Fruit fly (Drosophila melanogaster): ENCODE results near the gene IntS12.

IntS12 gene

DNA sequence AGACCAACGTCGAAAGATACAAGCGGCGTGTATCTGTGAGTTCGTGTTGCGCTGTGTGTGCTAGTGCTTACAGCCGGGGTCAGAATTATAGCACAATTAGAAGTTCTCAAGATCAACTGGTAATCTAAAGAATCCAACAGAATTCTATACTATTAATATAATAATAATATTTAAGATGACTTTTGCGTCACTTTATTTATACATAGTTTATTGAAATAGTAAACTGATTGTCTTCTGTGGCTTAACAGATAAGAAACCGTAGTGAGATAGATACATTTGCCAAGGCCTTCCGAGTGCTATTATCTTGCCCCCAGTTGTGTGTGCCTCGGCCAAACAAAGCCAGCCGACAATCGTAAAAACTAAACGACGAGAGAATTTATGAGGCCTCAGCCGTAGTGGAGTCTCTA, 23.1 kb downstream of the IntS12 start (continued):
- TF ChIP-seq bowl (GFP tag; IDR thresholded peaks at IDR 0.05) (no peak), Hr39 (optimal IDR thresholded peaks at IDR 0.05) (no peak), Xbp1 (GFP tag; optimal IDR thresholded peaks at IDR 0.05) (peak; percentile 59), CG42726 (GFP tag; IDR thresholded peaks at IDR 0.05; ENCODE audit: partially characterized antibody) (no peak), CG31388 (GFP tag; optimal IDR thresholded peaks at IDR 0.05) (no peak), CG17361 (GFP tag; IDR thresholded peaks at IDR 0.05) (peak; percentile 74), Atf-2 (GFP tag; optimal IDR thresholded peaks at IDR 0.05) (no peak), CG4730 (GFP tag; IDR thresholded peaks at IDR 0.05) (peak; percentile 44), croc (GFP tag; conservative IDR thresholded peaks at IDR 0.05) (peak; percentile 62), CG13296 (GFP tag; optimal IDR thresholded peaks at IDR 0.05) (peak; percentile 65), CG12071 (GFP tag; optimal IDR thresholded peaks at IDR 0.05) (no peak), Adf1 (GFP tag; IDR thresholded peaks at IDR 0.05) (no peak), Oli (tag; optimal IDR thresholded peaks at IDR 0.05) (peak; percentile 76), CG16863 (GFP tag; optimal IDR thresholded peaks at IDR 0.05) (no peak), Chrac-16 (GFP tag; optimal IDR thresholded peaks at IDR 0.05) (peak; percentile 43), NFAT (GFP tag; IDR thresholded peaks at IDR 0.05) (no peak), Antp (GFP tag; optimal IDR thresholded peaks at IDR 0.05) (no peak), phol (tag; optimal IDR thresholded peaks at IDR 0.05) (peak; percentile 76), CG12104 (GFP tag; optimal IDR thresholded peaks at IDR 0.05) (peak; percentile 38), odd (GFP tag; optimal IDR thresholded peaks at IDR 0.05) (peak; percentile 41), D19B (GFP tag; optimal IDR thresholded peaks at IDR 0.05) (no peak), CG8359 (GFP tag; optimal IDR thresholded peaks at IDR 0.05; ENCODE audit: borderline replicate concordance) (peak; percentile 72), CG5180 (GFP tag; optimal IDR thresholded peaks at IDR 0.05) (peak; percentile 49), sob (GFP tag; IDR thresholded peaks at IDR 0.05) (peak; percentile 42), dysf (GFP tag; IDR thresholded peaks at IDR 0.05) (peak; percentile 75), CG4404 (GFP tag; IDR thresholded peaks at IDR 0.05) (peak; percentile 77), Hr3 (GFP tag; optimal IDR thresholded peaks at IDR 0.05) (peak; percentile 61), Sry-δ (GFP tag; optimal IDR thresholded peaks at IDR 0.05) (no peak), slp2 (GFP tag; optimal IDR thresholded peaks at IDR 0.05) (no peak), CG6654 (GFP tag; optimal IDR thresholded peaks at IDR 0.05) (peak; percentile 4), CG10366 (GFP tag; IDR thresholded peaks at IDR 0.05) (peak; percentile 38; the same call in 1 of the 2 replicates), stc (GFP tag; IDR thresholded peaks at IDR 0.05) (peak; percentile 68), jumu (GFP tag; optimal IDR thresholded peaks at IDR 0.05) (no peak), sna (GFP tag; IDR thresholded peaks at IDR 0.05; ENCODE audit: partially characterized antibody) (no peak), CG1602 (GFP tag; optimal IDR thresholded peaks at IDR 0.05) (peak; percentile 41), sr (GFP tag; IDR thresholded peaks at IDR 0.05) (no peak), CG4424 (GFP tag; optimal IDR thresholded peaks at IDR 0.05) (peak; percentile 60), kay (GFP tag; optimal IDR thresholded peaks at IDR 0.05) (no peak), Dek (tag; optimal IDR thresholded peaks at IDR 0.05) (peak; percentile 2), psq (GFP tag; optimal IDR thresholded peaks at IDR 0.05) (no peak), D19A (tag; optimal IDR thresholded peaks at IDR 0.05) (peak; percentile 78), stwl (tag; optimal IDR thresholded peaks at IDR 0.05) (peak; percentile 27), danr (GFP tag; IDR thresholded peaks at IDR 0.05) (no peak), knrl (GFP tag; IDR thresholded peaks at IDR 0.05; ENCODE audit: partially characterized antibody) (no peak), Lpt (GFP tag; optimal IDR thresholded peaks at IDR 0.05) (no peak), Oaz (GFP tag; IDR thresholded peaks at IDR 0.05) (no peak; the same call in 1 of the 2 replicates), CG15696 (tag; optimal IDR thresholded peaks at IDR 0.05) (peak; percentile 88), sug (tag; optimal IDR thresholded peaks at IDR 0.05) (peak; percentile 65), amos (GFP tag; IDR thresholded peaks at IDR 0.05; ENCODE audit: partially characterized antibody) (no peak), CG3407 (GFP tag; optimal IDR thresholded peaks at IDR 0.05) (peak; percentile 59), zf30C (GFP tag; optimal IDR thresholded peaks at IDR 0.05) (no peak), peb (GFP tag; IDR thresholded peaks at IDR 0.05) (peak; percentile 22; the same call in 1 of the 2 replicates)

Data from whole organism, embryonic.